Worm (Caenorhabditis elegans): ENCODE data around the gene col-183.

Gene col-183

ce11 chrX:13419884-13420339 lies 47.7 kb downstream of the col-183 start, which contains the start of gene C29F7.3:
TSS of gene C29F7.3 (minus strand) at chrX:13419934.
- peak; percentile 23 for TF ChIP-seq rnt-1 (tag; optimal IDR thresholded peaks at IDR 0.05)
- no peak for TF ChIP-seq nhr-84 (tag; optimal IDR thresholded peaks at IDR 0.05)
- TF ChIP-seq nhr-11 (tag; optimal IDR thresholded peaks at IDR 0.05), result no peak
- TF ChIP-seq ztf-11 (tag; optimal IDR thresholded peaks at IDR 0.05), result no peak
- TF ChIP-seq nhr-76 (tag; optimal IDR thresholded peaks at IDR 0.05), result no peak
- TF ChIP-seq fkh-10 (GFP tag; optimal IDR thresholded peaks at IDR 0.05), result no peak
- TF ChIP-seq blmp-1 (tag; optimal IDR thresholded peaks at IDR 0.05), result peak; percentile 62
- TF ChIP-seq skn-1 (tag; optimal IDR thresholded peaks at IDR 0.05), result no peak
- TF ChIP-seq lir-3 (tag; optimal IDR thresholded peaks at IDR 0.05; ENCODE audit: poor library complexity), result peak; percentile 9
- no peak for TF ChIP-seq tlp-1 (tag; optimal IDR thresholded peaks at IDR 0.05)
- TF ChIP-seq elt-3 (tag; optimal IDR thresholded peaks at IDR 0.05), result peak in 1 of 6 experiments; percentile 27
- no peak for TF ChIP-seq nhr-28 (tag; optimal IDR thresholded peaks at IDR 0.05)
- no peak for TF ChIP-seq alr-1 (tag; optimal IDR thresholded peaks at IDR 0.05; ENCODE audit: borderline replicate concordance)
- TF ChIP-seq F16B12.6 (tag; optimal IDR thresholded peaks at IDR 0.05), result no peak
- TF ChIP-seq fos-1 (tag; optimal IDR thresholded peaks at IDR 0.05), result no peak
- no peak for TF ChIP-seq efl-3 (GFP tag; optimal IDR thresholded peaks at IDR 0.05)
- TF ChIP-seq nhr-77 (tag; optimal IDR thresholded peaks at IDR 0.05), result no peak
- TF ChIP-seq dsc-1 (tag; optimal IDR thresholded peaks at IDR 0.05), result no peak
- no peak for TF ChIP-seq sox-4 (tag; optimal IDR thresholded peaks at IDR 0.05)
- peak in 1 of 2 experiments; percentile 21 for TF ChIP-seq efl-1 (optimal IDR thresholded peaks at IDR 0.05)
- no peak for TF ChIP-seq efl-1 (GFP tag; optimal IDR thresholded peaks at IDR 0.05 in 1 of 2)
- TF ChIP-seq pqm-1 (tag; optimal IDR thresholded peaks at IDR 0.05), result no peak
- no peak for TF ChIP-seq fkh-8 (tag; optimal IDR thresholded peaks at IDR 0.05)
- TF ChIP-seq Y116A8C.19 (tag; optimal IDR thresholded peaks at IDR 0.05; ENCODE audit: borderline replicate concordance), result no peak
- TF ChIP-seq nhr-20 (tag; optimal IDR thresholded peaks at IDR 0.05), result peak; percentile 21
- TF ChIP-seq pax-3 (tag; optimal IDR thresholded peaks at IDR 0.05), result no peak
- peak; percentile 7 for TF ChIP-seq nhr-47 (tag; optimal IDR thresholded peaks at IDR 0.05)
- peak; percentile 64 for TF ChIP-seq lin-14 (GFP tag; optimal IDR thresholded peaks at IDR 0.05)
- no peak for TF ChIP-seq ztf-4 (tag; optimal IDR thresholded peaks at IDR 0.05)
- TF ChIP-seq ets-5 (GFP tag; IDR thresholded peaks at IDR 0.05), result no peak
- peak in 1 of 2 experiments; percentile 17 for TF ChIP-seq lin-35 (GFP tag; optimal IDR thresholded peaks at IDR 0.05)
- TF ChIP-seq lin-13 (GFP tag; optimal IDR thresholded peaks at IDR 0.05), result no peak
- TF ChIP-seq aha-1 (tag; optimal IDR thresholded peaks at IDR 0.05), result no peak
- TF ChIP-seq fkh-4 (tag; optimal IDR thresholded peaks at IDR 0.05; ENCODE audit: borderline replicate concordance), result no peak
- no peak for TF ChIP-seq unc-98 (GFP tag; IDR thresholded peaks at IDR 0.05)
- TF ChIP-seq C34B4.2 (tag; optimal IDR thresholded peaks at IDR 0.05), result no peak
- TF ChIP-seq nhr-85 (tag), result peak; percentile 67
- TF ChIP-seq hlh-4 (tag; optimal IDR thresholded peaks at IDR 0.05), result no peak
- TF ChIP-seq jun-1 (tag; optimal IDR thresholded peaks at IDR 0.05), result no peak
- no peak for TF ChIP-seq unc-86 (tag; optimal IDR thresholded peaks at IDR 0.05)
- no peak for TF ChIP-seq ceh-8 (GFP tag; optimal IDR thresholded peaks at IDR 0.05)
- TF ChIP-seq nhr-71 (tag; optimal IDR thresholded peaks at IDR 0.05), result peak; percentile 10
- TF ChIP-seq xbp-1 (tag; optimal IDR thresholded peaks at IDR 0.05), result no peak
- TF ChIP-seq isw-1 (GFP tag; IDR thresholded peaks at IDR 0.05), result no peak
- no peak for TF ChIP-seq egl-13 (tag; optimal IDR thresholded peaks at IDR 0.05)
- no peak for TF ChIP-seq unc-62 (GFP tag; optimal IDR thresholded peaks at IDR 0.05)
- TF ChIP-seq lin-39 (tag; optimal IDR thresholded peaks at IDR 0.05), result no peak
- no peak for TF ChIP-seq dpl-1 (GFP tag; optimal IDR thresholded peaks at IDR 0.05)
- TF ChIP-seq snu-23 (GFP tag; optimal IDR thresholded peaks at IDR 0.05), result peak; percentile 42
- TF ChIP-seq tbx-2 (tag; optimal IDR thresholded peaks at IDR 0.05), result no peak
- no peak for TF ChIP-seq mef-2 (tag; optimal IDR thresholded peaks at IDR 0.05)
- no peak for TF ChIP-seq mep-1 (tag; optimal IDR thresholded peaks at IDR 0.05)
- no peak for TF ChIP-seq ceh-63 (GFP tag; optimal IDR thresholded peaks at IDR 0.05)
- TF ChIP-seq zag-1 (tag; optimal IDR thresholded peaks at IDR 0.05), result no peak

All from whole organism, L1 larva.